Comparison of ENCODE assay signal across 7 worm cellular contexts in genomic region chrX:13358573-13358972, ce11.
TF ChIP-seq lines count a peak whose summit lies in the region.

No protein-coding gene starts in this region.

TF ChIP-seq in whole organism, L1 larva, 84 proteins besides CTCF, POLR2A, EP300 and RAD21 (continues in another document):
- TF ChIP-seq pag-3 (tag; optimal IDR thresholded peaks at IDR 0.05; lab: Kevin White, UChicago; ENCODE audit: borderline replicate concordance, insufficient read depth) (no peak), fos-1 (tag; optimal IDR thresholded peaks at IDR 0.05; lab: Kevin White, UChicago) (peak; percentile 14), zip-4 (GFP tag; optimal IDR thresholded peaks at IDR 0.05; lab: Kevin White, UChicago) (peak; percentile 24), tlp-1 (tag; optimal IDR thresholded peaks at IDR 0.05; lab: Kevin White, UChicago) (no peak), nhr-84 (tag; optimal IDR thresholded peaks at IDR 0.05; lab: Kevin White, UChicago) (no peak), sup-37 (GFP tag; optimal IDR thresholded peaks at IDR 0.05; lab: Kevin White, UChicago) (peak; percentile 64), fkh-10 (GFP tag; optimal IDR thresholded peaks at IDR 0.05; lab: Kevin White, UChicago) (peak; percentile 98), sptf-1 (tag; optimal IDR thresholded peaks at IDR 0.05; lab: Kevin White, UChicago) (no peak), rnt-1 (tag; optimal IDR thresholded peaks at IDR 0.05; lab: Kevin White, UChicago) (peak; percentile 68), nhr-47 (tag; optimal IDR thresholded peaks at IDR 0.05; lab: Kevin White, UChicago) (peak; percentile 87), C34B4.2 (tag; optimal IDR thresholded peaks at IDR 0.05; lab: Kevin White, UChicago) (no peak), jun-1 (tag; optimal IDR thresholded peaks at IDR 0.05; lab: Kevin White, UChicago) (peak; percentile 84), ceh-88 (GFP tag; IDR thresholded peaks at IDR 0.05; lab: Robert Waterston, UW) (peak; percentile 32; the same call in 1 of the 2 replicates)

TF ChIP-seq in whole organism, L2 larva, 48 proteins besides CTCF, POLR2A, EP300 and RAD21 (continues in another document):
- no peak for TF ChIP-seq elt-1 (tag; optimal IDR thresholded peaks at IDR 0.05; lab: Kevin White, UChicago)
- TF ChIP-seq nhr-23 (tag; optimal IDR thresholded peaks at IDR 0.05; lab: Kevin White, UChicago): no peak
- no peak for TF ChIP-seq snpc-4 (tag; optimal IDR thresholded peaks at IDR 0.05; lab: Kevin White, UChicago)
- TF ChIP-seq sma-3 (GFP tag; optimal IDR thresholded peaks at IDR 0.05; lab: Kevin White, UChicago): peak; percentile 89
- TF ChIP-seq gmeb-1 (tag; optimal IDR thresholded peaks at IDR 0.05; lab: Kevin White, UChicago): peak; percentile 72
- TF ChIP-seq sem-4 (tag; optimal IDR thresholded peaks at IDR 0.05; lab: Kevin White, UChicago): peak; percentile 51
- no peak for TF ChIP-seq peb-1 (tag; optimal IDR thresholded peaks at IDR 0.05; lab: Kevin White, UChicago)
- no peak for TF ChIP-seq mbf-1 (tag; optimal IDR thresholded peaks at IDR 0.05; lab: Kevin White, UChicago)
- peak; percentile 79 for TF ChIP-seq C34F6.9 (tag; optimal IDR thresholded peaks at IDR 0.05; lab: Kevin White, UChicago)
- no peak for TF ChIP-seq ztf-1 (GFP tag; conservative IDR thresholded peaks at IDR 0.05; lab: Robert Waterston, UW)
- TF ChIP-seq mab-5 (tag; optimal IDR thresholded peaks at IDR 0.05; lab: Kevin White, UChicago): no peak
- no peak for TF ChIP-seq unc-55 (GFP tag; optimal IDR thresholded peaks at IDR 0.05; lab: Kevin White, UChicago)
- no peak for TF ChIP-seq aly-2 (tag; optimal IDR thresholded peaks at IDR 0.05; lab: Kevin White, UChicago)
- no peak for TF ChIP-seq ceh-82 (tag; optimal IDR thresholded peaks at IDR 0.05; lab: Kevin White, UChicago)

TF ChIP-seq in whole organism, L3 larva, 47 proteins besides CTCF, POLR2A, EP300 and RAD21 (continues in another document):
- TF ChIP-seq unc-39 (tag; optimal IDR thresholded peaks at IDR 0.05; lab: Kevin White, UChicago) (no peak), ceh-9 (tag; optimal IDR thresholded peaks at IDR 0.05; lab: Kevin White, UChicago) (no peak), skn-1 (tag; optimal IDR thresholded peaks at IDR 0.05; lab: Kevin White, UChicago) (no peak), ama-1 (optimal IDR thresholded peaks at IDR 0.05; lab: Kevin White, UChicago) (peak; percentile 81), mml-1 (tag; optimal IDR thresholded peaks at IDR 0.05; lab: Kevin White, UChicago) (peak; percentile 89), nhr-12 (tag; optimal IDR thresholded peaks at IDR 0.05; lab: Kevin White, UChicago) (no peak), sea-2 (GFP tag; optimal IDR thresholded peaks at IDR 0.05; lab: Kevin White, UChicago) (no peak), nhr-23 (tag; optimal IDR thresholded peaks at IDR 0.05; lab: Kevin White, UChicago) (peak; percentile 87), ceh-16 (tag; optimal IDR thresholded peaks at IDR 0.05; lab: Kevin White, UChicago) (no peak), nhr-67 (tag; optimal IDR thresholded peaks at IDR 0.05; lab: Kevin White, UChicago) (no peak), pqm-1 (tag; optimal IDR thresholded peaks at IDR 0.05; lab: Kevin White, UChicago) (peak; percentile 91), snpc-4 (tag; optimal IDR thresholded peaks at IDR 0.05; lab: Kevin White, UChicago) (no peak), elt-3 (tag; optimal IDR thresholded peaks at IDR 0.05; lab: Kevin White, UChicago) (peak in 2 of 3 experiments; percentile 33 to 61), nhr-25 (tag; optimal IDR thresholded peaks at IDR 0.05; lab: Kevin White, UChicago) (peak; percentile 89)

TF ChIP-seq in whole organism, L4 larva, 104 proteins besides CTCF, POLR2A, EP300 and RAD21 (continues in another document):
- TF ChIP-seq lin-1 (GFP tag; IDR thresholded peaks at IDR 0.05; lab: Robert Waterston, UW) (peak; percentile 76), Y75B8A.6 (GFP tag; IDR thresholded peaks at IDR 0.05; lab: Robert Waterston, UW) (no peak), aha-1 (tag; lab: Kevin White, UChicago) (peak; percentile 99), fos-1 (tag; optimal IDR thresholded peaks at IDR 0.05; lab: Kevin White, UChicago) (peak; percentile 31), hif-1 (tag; optimal IDR thresholded peaks at IDR 0.05; lab: Kevin White, UChicago) (peak; percentile 53 to 96), cey-2 (tag; optimal IDR thresholded peaks at IDR 0.05; lab: Kevin White, UChicago; ENCODE audit: borderline replicate concordance, insufficient read depth) (peak; percentile 14), nhr-111 (GFP tag; optimal IDR thresholded peaks at IDR 0.05; lab: Kevin White, UChicago) (no peak), lin-13 (GFP tag; optimal IDR thresholded peaks at IDR 0.05; lab: Kevin White, UChicago) (no peak), nhr-28 (tag; optimal IDR thresholded peaks at IDR 0.05; lab: Kevin White, UChicago) (peak; percentile 91), ztf-7 (tag; optimal IDR thresholded peaks at IDR 0.05; lab: Kevin White, UChicago) (peak; percentile 49), mxl-2 (GFP tag; conservative IDR thresholded peaks at IDR 0.05; lab: Robert Waterston, UW) (peak; percentile 99), dpl-1 (GFP tag; optimal IDR thresholded peaks at IDR 0.05; lab: Kevin White, UChicago) (peak; percentile 13), egl-43 (GFP tag; IDR thresholded peaks at IDR 0.05; lab: Robert Waterston, UW) (0 out of 2 replicates have a peak, but pooled peaks have one; percentile 36), sdz-12 (GFP tag; optimal IDR thresholded peaks at IDR 0.05; lab: Kevin White, UChicago) (no peak)

TF ChIP-seq in whole organism, late embryonic, 69 proteins besides CTCF, POLR2A, EP300 and RAD21:
- peak; percentile 2 for TF ChIP-seq ceh-31 (tag; optimal IDR thresholded peaks at IDR 0.05; lab: Kevin White, UChicago)
- no peak for TF ChIP-seq ets-4 (tag; optimal IDR thresholded peaks at IDR 0.05; lab: Kevin White, UChicago)
- peak; percentile 93 for TF ChIP-seq hlh-30 (tag; optimal IDR thresholded peaks at IDR 0.05; lab: Kevin White, UChicago; ENCODE audit: insufficient read depth)
- TF ChIP-seq tbx-2 (tag; optimal IDR thresholded peaks at IDR 0.05; lab: Kevin White, UChicago): peak; percentile 22
- TF ChIP-seq nfya-1 (tag; optimal IDR thresholded peaks at IDR 0.05; lab: Kevin White, UChicago): no peak
- no peak for TF ChIP-seq C08G9.2 (tag; optimal IDR thresholded peaks at IDR 0.05; lab: Kevin White, UChicago)
- peak; percentile 59 for TF ChIP-seq ceh-18 (tag; optimal IDR thresholded peaks at IDR 0.05; lab: Kevin White, UChicago)
- TF ChIP-seq pax-1 (tag; optimal IDR thresholded peaks at IDR 0.05; lab: Kevin White, UChicago): no peak

TF ChIP-seq in whole organism, mixed stage, embryonic, 35 proteins besides CTCF, POLR2A, EP300 and RAD21:
- TF ChIP-seq drap-1 (GFP tag; optimal IDR thresholded peaks at IDR 0.05; lab: Kevin White, UChicago): no peak
- peak; percentile 14 for TF ChIP-seq ham-2 (GFP tag; optimal IDR thresholded peaks at IDR 0.05; lab: Kevin White, UChicago)
- peak; percentile 3 for TF ChIP-seq blmp-1 (tag; optimal IDR thresholded peaks at IDR 0.05; lab: Kevin White, UChicago)
- TF ChIP-seq zip-8 (tag; optimal IDR thresholded peaks at IDR 0.05; lab: Kevin White, UChicago): no peak

TF ChIP-seq in whole organism, young adult, 124 proteins besides CTCF, POLR2A, EP300 and RAD21 (continues in another document):
- peak; percentile 68 for TF ChIP-seq nhr-80 (tag; optimal IDR thresholded peaks at IDR 0.05; lab: Kevin White, UChicago)
- TF ChIP-seq hlh-12 (tag; optimal IDR thresholded peaks at IDR 0.05; lab: Kevin White, UChicago): no peak
- TF ChIP-seq lin-54 (GFP tag; optimal IDR thresholded peaks at IDR 0.05; lab: Kevin White, UChicago): peak; percentile 15
- TF ChIP-seq ztf-6 (GFP tag; IDR thresholded peaks at IDR 0.05; lab: Robert Waterston, UW): no peak
- 0 out of 2 replicates have a peak, but pooled peaks have one; percentile 11 for TF ChIP-seq cebp-2 (GFP tag; IDR thresholded peaks at IDR 0.05; lab: Robert Waterston, UW)
- TF ChIP-seq sptf-2 (GFP tag; optimal IDR thresholded peaks at IDR 0.05; lab: Kevin White, UChicago): no peak
- TF ChIP-seq ceh-27 (GFP tag; optimal IDR thresholded peaks at IDR 0.05; lab: Kevin White, UChicago): peak; percentile 3
- TF ChIP-seq B0336.3 (GFP tag; IDR thresholded peaks at IDR 0.05; lab: Robert Waterston, UW): peak; percentile 60
- TF ChIP-seq die-1 (tag; optimal IDR thresholded peaks at IDR 0.05; lab: Kevin White, UChicago): peak; percentile 9
- peak; percentile 72 for TF ChIP-seq chd-7 (tag; optimal IDR thresholded peaks at IDR 0.05; lab: Kevin White, UChicago)
- peak; percentile 48 for TF ChIP-seq madf-10 (tag; optimal IDR thresholded peaks at IDR 0.05; lab: Kevin White, UChicago)
- 0 out of 2 replicates have a peak, but pooled peaks have one; percentile 17 for TF ChIP-seq cebp-1 (GFP tag; IDR thresholded peaks at IDR 0.05; lab: Robert Waterston, UW)
- peak; percentile 78 for TF ChIP-seq cebp-1 (tag; optimal IDR thresholded peaks at IDR 0.05; lab: Kevin White, UChicago)
- TF ChIP-seq unc-62 (GFP tag; optimal IDR thresholded peaks at IDR 0.05; lab: Kevin White, UChicago): peak; percentile 33
- no peak for TF ChIP-seq T26A5.8 (tag; optimal IDR thresholded peaks at IDR 0.05; lab: Kevin White, UChicago)
- TF ChIP-seq mes-4 (tag; optimal IDR thresholded peaks at IDR 0.05; lab: Kevin White, UChicago): no peak
- TF ChIP-seq nfyb-1 (GFP tag; IDR thresholded peaks at IDR 0.05; lab: Robert Waterston, UW): peak; percentile 55; the same call in 1 of the 2 replicates
- TF ChIP-seq F22D6.2 (tag; optimal IDR thresholded peaks at IDR 0.05; lab: Kevin White, UChicago): peak; percentile 84
- TF ChIP-seq Y56A3A.18 (GFP tag; IDR thresholded peaks at IDR 0.05; lab: Robert Waterston, UW): no peak
- no peak for TF ChIP-seq ceh-91 (GFP tag; IDR thresholded peaks at IDR 0.05; lab: Robert Waterston, UW)
- peak; percentile 33 for TF ChIP-seq tlf-1 (GFP tag; optimal IDR thresholded peaks at IDR 0.05; lab: Kevin White, UChicago)
- TF ChIP-seq lin-35 (GFP tag; optimal IDR thresholded peaks at IDR 0.05; lab: Kevin White, UChicago): peak in 1 of 3 experiments; percentile 18
- TF ChIP-seq F23B12.7 (tag; optimal IDR thresholded peaks at IDR 0.05; lab: Kevin White, UChicago; ENCODE audit: insufficient read depth): no peak
- TF ChIP-seq let-607 (tag; optimal IDR thresholded peaks at IDR 0.05; lab: Kevin White, UChicago): peak in 1 of 2 experiments; percentile 67
- TF ChIP-seq dox-1 (GFP tag; IDR thresholded peaks at IDR 0.05; lab: Robert Waterston, UW): peak; percentile 66
- peak; percentile 31 for TF ChIP-seq attf-5 (GFP tag; optimal IDR thresholded peaks at IDR 0.05; lab: Kevin White, UChicago)
- TF ChIP-seq hmg-20 (GFP tag; IDR thresholded peaks at IDR 0.05; lab: Robert Waterston, UW): no peak
- TF ChIP-seq F10E7.11 (tag; optimal IDR thresholded peaks at IDR 0.05; lab: Kevin White, UChicago): no peak
- peak; percentile 85 for TF ChIP-seq atf-7 (tag; optimal IDR thresholded peaks at IDR 0.05; lab: Kevin White, UChicago)
- TF ChIP-seq F57A8.1 (GFP tag; optimal IDR thresholded peaks at IDR 0.05; lab: Kevin White, UChicago): no peak
- peak; percentile 86 for TF ChIP-seq lin-40 (tag; optimal IDR thresholded peaks at IDR 0.05; lab: Kevin White, UChicago)
- peak; percentile 48 for TF ChIP-seq pha-4 (tag; optimal IDR thresholded peaks at IDR 0.05; lab: Kevin White, UChicago)
